Worm (Caenorhabditis elegans) whole organism, young adult: ENCODE data around the gene exos-1.

Source experiments
- B0261.1 ChIP-seq: sonication (generic microtip); optimal IDR thresholded peaks from 2 replicates; lab custom pipeline; 2016; ENCODE audit warnings: mild to moderate bottlenecking, missing genetic modification characterization, moderate library complexity, missing compliant biosample characterization
- B0336.3 ChIP-seq: fragments of 200-800 bp; sonication (Bioruptor generic); IDR thresholded peaks from 2 replicates; pipeline ENCODE4 v1.3.6; 2022; ENCODE audit warnings: missing genetic modification characterization, missing compliant biosample characterization
- D2030.7 ChIP-seq: fragments of 200-800 bp; sonication (Bioruptor generic); IDR thresholded peaks from 2 replicates; pipeline ENCODE4 v1.3.6; 2022; ENCODE audit warnings: missing genetic modification reagents, missing genetic modification characterization, missing compliant biosample characterization
- F33H1.4 ChIP-seq: fragments of 200-800 bp; sonication (Bioruptor generic); IDR thresholded peaks from 2 replicates; pipeline ENCODE4 v1.3.6; 2022; ENCODE audit warnings: missing genetic modification reagents, missing genetic modification characterization, missing compliant biosample characterization
- K11D2.4 ChIP-seq: fragments of 200-800 bp; sonication (Bioruptor generic); IDR thresholded peaks from 2 replicates; pipeline ENCODE4 v1.3.6; 2022; ENCODE audit warnings: missing genetic modification reagents, missing genetic modification characterization, missing compliant biosample characterization
- K12H6.12 ChIP-seq: fragments of 200-800 bp; sonication (Bioruptor generic); optimal IDR thresholded peaks from 2 replicates; lab custom pipeline; 2018; ENCODE audit warnings: mild to moderate bottlenecking, missing genetic modification characterization, missing compliant biosample characterization
- T26A5.8 ChIP-seq: sonication (generic microtip); optimal IDR thresholded peaks from 2 replicates; lab custom pipeline; 2016; ENCODE audit warnings: missing genetic modification characterization, missing compliant biosample characterization
- Y95B8A.8 ChIP-seq: fragments of 200-800 bp; sonication (Bioruptor generic); IDR thresholded peaks from 2 replicates; pipeline ENCODE4 v1.3.6; 2022; ENCODE audit warnings: missing genetic modification reagents, missing genetic modification characterization, missing compliant biosample characterization
- akir-1 ChIP-seq: fragments of 200-800 bp; sonication (Bioruptor generic); optimal IDR thresholded peaks from 2 replicates; lab custom pipeline; 2018; ENCODE audit warnings: mild to moderate bottlenecking, missing genetic modification characterization, moderate library complexity, missing compliant biosample characterization
- ama-1 ChIP-seq, 3 experiments: fragments of 150-350 bp in 1 of 3; sonication (generic microtip) in 2 of 3; optimal IDR thresholded peaks; 2 replicates each; lab custom pipeline; 2014 to 2018; ENCODE audit warnings: missing biosample characterization in 2 of 3, missing genetic modification characterization in 2 of 3, missing genetic modification reagents in 2 of 3
- aptf-3 ChIP-seq: fragments of 200-800 bp; sonication (Bioruptor generic); IDR thresholded peaks from 2 replicates; pipeline ENCODE4 v1.3.6; 2022; ENCODE audit warnings: missing genetic modification characterization, missing compliant biosample characterization
- ccch-3 ChIP-seq: fragments of 200-800 bp; sonication (Bioruptor generic); optimal IDR thresholded peaks from 2 replicates; lab custom pipeline; 2018; ENCODE audit warnings: mild to moderate bottlenecking, missing genetic modification characterization, missing compliant biosample characterization
- ceh-40 ChIP-seq: fragments of 200-800 bp; sonication (Bioruptor generic); IDR thresholded peaks from 2 replicates; pipeline ENCODE4 v1.3.6; 2022; ENCODE audit warnings: missing genetic modification characterization, missing compliant biosample characterization
- ceh-58 ChIP-seq: fragments of 200-800 bp; sonication (Bioruptor generic); IDR thresholded peaks from 2 replicates; pipeline ENCODE4 v1.3.6; 2022; ENCODE audit warnings: missing genetic modification characterization, missing compliant biosample characterization
- chd-7 ChIP-seq: sonication (generic microtip); optimal IDR thresholded peaks from 2 replicates; lab custom pipeline; 2016; ENCODE audit warnings: mild to moderate bottlenecking, missing genetic modification characterization, moderate library complexity, missing compliant biosample characterization
- die-1 ChIP-seq: sonication (generic microtip); optimal IDR thresholded peaks from 2 replicates; lab custom pipeline; 2016; ENCODE audit warnings: missing genotype, mild to moderate bottlenecking, missing genetic modification characterization, missing compliant biosample characterization
- dox-1 ChIP-seq: fragments of 200-800 bp; sonication (Bioruptor generic); IDR thresholded peaks from 2 replicates; pipeline ENCODE4 v1.3.6; 2022; ENCODE audit warnings: missing genetic modification reagents, missing genetic modification characterization, missing compliant biosample characterization
- egl-44 ChIP-seq: fragments of 200-800 bp; sonication (Bioruptor generic); IDR thresholded peaks from 2 replicates; pipeline ENCODE4 v1.3.6; 2022; ENCODE audit warnings: missing genetic modification reagents, missing genetic modification characterization, missing compliant biosample characterization
- ekl-4 ChIP-seq: fragments of 200-800 bp; sonication (Bioruptor generic); IDR thresholded peaks from 2 replicates; pipeline ENCODE4 v1.3.6; 2022; ENCODE audit warnings: missing genetic modification reagents, missing genetic modification characterization, missing compliant biosample characterization
- ets-4 ChIP-seq: fragments of 200-800 bp; sonication (Bioruptor generic); optimal IDR thresholded peaks from 2 replicates; lab custom pipeline; 2018; ENCODE audit warnings: mild to moderate bottlenecking, missing genetic modification characterization, missing compliant biosample characterization
- gei-17 ChIP-seq: fragments of 200-800 bp; sonication (Bioruptor generic); optimal IDR thresholded peaks from 2 replicates; lab custom pipeline; 2018; ENCODE audit warnings: mild to moderate bottlenecking, missing genetic modification characterization, missing compliant biosample characterization
- him-1 ChIP-seq: sonication (generic microtip); optimal IDR thresholded peaks from 2 replicates; lab custom pipeline; 2016; ENCODE audit warnings: missing genotype, missing genetic modification reagents, missing genetic modification characterization, missing compliant biosample characterization
- hlh-12 ChIP-seq: sonication (generic microtip); optimal IDR thresholded peaks from 2 replicates; lab custom pipeline; 2016; ENCODE audit warnings: missing genetic modification characterization, missing compliant biosample characterization
- hlh-26 ChIP-seq: fragments of 200-800 bp; sonication (Bioruptor generic); conservative IDR thresholded peaks from 2 replicates; pipeline ENCODE4 v1.3.6; 2022; ENCODE audit warnings: missing genetic modification reagents, missing genetic modification characterization, missing compliant biosample characterization
- hmg-20 ChIP-seq: fragments of 200-800 bp; sonication (Bioruptor generic); IDR thresholded peaks from 2 replicates; pipeline ENCODE4 v1.3.6; 2022; ENCODE audit warnings: missing genetic modification reagents, missing genetic modification characterization, missing compliant biosample characterization
- let-607 ChIP-seq, 2 experiments: fragments of 200-800 bp in 1 of 2; sonication (Bioruptor generic) in 1 of 2; sonication (generic microtip) in 1 of 2; optimal IDR thresholded peaks; 2 replicates each; lab custom pipeline; 2016 to 2018; ENCODE audit warnings: mild to moderate bottlenecking in 2 of 2, missing compliant biosample characterization in 2 of 2, missing genetic modification characterization in 2 of 2, moderate library complexity in 2 of 2, missing genotype in 1 of 2
- madf-10 ChIP-seq: sonication (generic microtip); optimal IDR thresholded peaks from 2 replicates; lab custom pipeline; 2016; ENCODE audit warnings: mild to moderate bottlenecking, missing genetic modification characterization, missing compliant biosample characterization
- madf-3 ChIP-seq: fragments of 200-800 bp; sonication (Bioruptor generic); IDR thresholded peaks from 2 replicates; pipeline ENCODE4 v1.3.6; 2022; ENCODE audit warnings: missing genetic modification reagents, missing genetic modification characterization, missing compliant biosample characterization
- mcd-1 ChIP-seq: fragments of 200-800 bp; sonication (Bioruptor generic); IDR thresholded peaks from 2 replicates; pipeline ENCODE4 v1.3.6; 2022; ENCODE audit warnings: missing genetic modification reagents, missing genetic modification characterization, missing compliant biosample characterization
- mel-28 ChIP-seq: sonication (generic microtip); optimal IDR thresholded peaks from 2 replicates; lab custom pipeline; 2016; ENCODE audit warnings: borderline replicate concordance, mild to moderate bottlenecking, missing genetic modification characterization, missing compliant biosample characterization
- mes-4 ChIP-seq: sonication (generic microtip); optimal IDR thresholded peaks from 2 replicates; lab custom pipeline; 2016; ENCODE audit warnings: missing genotype, missing genetic modification characterization, missing compliant biosample characterization
- mxl-1 ChIP-seq: sonication (generic microtip); optimal IDR thresholded peaks from 2 replicates; lab custom pipeline; 2016; ENCODE audit warnings: missing genetic modification characterization, missing compliant biosample characterization
- nfya-1 ChIP-seq: sonication (generic microtip); optimal IDR thresholded peaks from 2 replicates; lab custom pipeline; 2017; ENCODE audit warnings: antibody characterized with exemption, missing compliant biosample characterization, missing genetic modification characterization, borderline replicate concordance; ENCODE audit not compliant: insufficient read depth
- nfya-2 ChIP-seq: fragments of 200-800 bp; sonication (Bioruptor generic); IDR thresholded peaks from 2 replicates; pipeline ENCODE4 v1.3.6; 2022; ENCODE audit warnings: missing genetic modification reagents, missing genetic modification characterization, missing compliant biosample characterization
- nhr-120 ChIP-seq: fragments of 200-800 bp; sonication (Bioruptor generic); IDR thresholded peaks from 2 replicates; pipeline ENCODE4 v1.3.6; 2022; ENCODE audit warnings: missing genetic modification characterization, missing compliant biosample characterization
- nhr-179 ChIP-seq: sonication (generic microtip); optimal IDR thresholded peaks from 2 replicates; lab custom pipeline; 2016; ENCODE audit warnings: mild to moderate bottlenecking, missing genetic modification characterization, missing compliant biosample characterization
- rcor-1 ChIP-seq: fragments of 200-800 bp; sonication (Bioruptor generic); IDR thresholded peaks from 2 replicates; pipeline ENCODE4 v1.3.6; 2022; ENCODE audit warnings: missing genetic modification reagents, missing genetic modification characterization, missing compliant biosample characterization
- rec-8 ChIP-seq, 2 experiments: sonication (generic microtip); optimal IDR thresholded peaks; 2 replicates each; lab custom pipeline; 2016; ENCODE audit warnings: mild to moderate bottlenecking in 2 of 2, missing genetic modification characterization in 2 of 2, missing genetic modification reagents in 2 of 2, missing genotype in 2 of 2, missing biosample characterization in 1 of 2, missing compliant biosample characterization in 1 of 2, moderate library complexity in 1 of 2
- rpc-1 ChIP-seq, 2 experiments: fragments of 150-350 bp in 1 of 2; sonication (generic microtip) in 1 of 2; optimal IDR thresholded peaks; 2 replicates each; lab custom pipeline; 2014 to 2018; ENCODE audit warnings: missing biosample characterization in 1 of 2, missing genetic modification characterization in 1 of 2, missing genetic modification reagents in 1 of 2, missing genotype in 1 of 2
- sea-2 ChIP-seq: fragments of 200-800 bp; sonication (Bioruptor generic); IDR thresholded peaks from 2 replicates; pipeline ENCODE4 v1.3.6; 2022; ENCODE audit warnings: missing genetic modification characterization, missing compliant biosample characterization
- somi-1 ChIP-seq: fragments of 200-800 bp; sonication (Bioruptor generic); optimal IDR thresholded peaks from 2 replicates; lab custom pipeline; 2018; ENCODE audit warnings: mild to moderate bottlenecking, missing genetic modification characterization, missing compliant biosample characterization
- sptf-2 ChIP-seq: fragments of 200-800 bp; sonication (Bioruptor generic); optimal IDR thresholded peaks from 2 replicates; lab custom pipeline; 2018; ENCODE audit warnings: mild to moderate bottlenecking, missing genetic modification characterization, missing compliant biosample characterization
- unc-62 ChIP-seq: fragments of 150-350 bp; optimal IDR thresholded peaks from 2 replicates; lab custom pipeline; 2014; ENCODE audit warnings: missing biosample characterization, missing genetic modification reagents, missing genetic modification characterization
- zim-3 ChIP-seq: sonication (generic microtip); optimal IDR thresholded peaks from 2 replicates; lab custom pipeline; 2017; ENCODE audit warnings: mild to moderate bottlenecking, missing genetic modification characterization, moderate library complexity, missing compliant biosample characterization
- ztf-22 ChIP-seq: fragments of 200-800 bp; sonication (Bioruptor generic); optimal IDR thresholded peaks from 2 replicates; lab custom pipeline; 2018; ENCODE audit warnings: mild to moderate bottlenecking, missing genetic modification characterization, moderate library complexity, missing compliant biosample characterization
- ztf-28 ChIP-seq: fragments of 200-800 bp; sonication (Bioruptor generic); IDR thresholded peaks from 2 replicates; pipeline ENCODE4 v1.3.6; 2022; ENCODE audit warnings: missing genetic modification reagents, missing genetic modification characterization, missing compliant biosample characterization
- ztf-6 ChIP-seq: fragments of 200-800 bp; sonication (Bioruptor generic); IDR thresholded peaks from 2 replicates; pipeline ENCODE4 v1.3.6; 2022; ENCODE audit warnings: missing genetic modification reagents, missing genetic modification characterization, missing compliant biosample characterization

exos-1 gene

DNA sequence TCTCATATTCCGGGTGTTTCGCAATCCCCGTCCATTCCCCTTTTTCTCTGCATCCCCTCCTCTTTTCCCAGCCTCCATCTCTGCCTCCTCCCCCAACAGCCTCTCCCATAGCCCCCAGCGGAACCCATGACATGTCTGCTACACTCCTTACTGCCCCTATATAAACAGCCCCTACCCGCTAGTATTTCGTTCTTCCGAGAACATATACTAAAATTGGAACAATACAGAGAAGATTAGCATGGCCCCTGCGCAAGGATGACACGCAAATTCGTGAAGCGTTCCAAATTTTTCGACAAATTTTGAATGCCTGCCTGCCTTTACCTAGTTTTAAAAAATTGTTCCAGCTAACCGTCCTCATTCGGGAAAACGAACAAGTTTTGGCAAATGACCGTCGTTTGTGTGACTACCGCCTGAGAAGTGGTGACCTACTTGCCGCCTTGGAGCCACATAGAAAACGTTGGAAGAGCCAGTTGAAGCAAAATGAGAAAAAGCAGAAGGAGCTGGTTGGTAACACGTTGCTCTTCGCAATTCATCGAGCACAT is 19.3 kb upstream of the exos-1 start (continued):
- TF ChIP-seq nhr-179 (tag; lab: Kevin White, UChicago) (peak; percentile 80), him-1 (tag; lab: Kevin White, UChicago) (peak; percentile 95), let-607 (tag; optimal IDR thresholded peaks at IDR 0.05; lab: Kevin White, UChicago) (peak; percentile 84 to 89), K12H6.12 (tag; lab: Kevin White, UChicago) (peak; percentile 96), ama-1 (optimal IDR thresholded peaks at IDR 0.05; lab: Kevin White, UChicago) (no peak), ama-1 (GFP tag; optimal IDR thresholded peaks at IDR 0.05; lab: Kevin White, UChicago) (peak; percentile 85 to 94), akir-1 (GFP tag; lab: Kevin White, UChicago) (peak; percentile 88), F33H1.4 (GFP tag; lab: Robert Waterston, UW) (peak; percentile 68), ccch-3 (GFP tag; lab: Kevin White, UChicago) (peak; percentile 82), egl-44 (GFP tag; lab: Robert Waterston, UW) (peak; percentile 97), zim-3 (tag; lab: Kevin White, UChicago) (peak; percentile 98), ztf-28 (peak; percentile 91; the same call in 1 of the 2 replicates), mcd-1 (peak; percentile 95), nfya-1 (tag; lab: Kevin White, UChicago) (no peak), B0336.3 (GFP tag; lab: Robert Waterston, UW) (peak; percentile 98), dox-1 (GFP tag; lab: Robert Waterston, UW) (peak; percentile 97), gei-17 (GFP tag; lab: Kevin White, UChicago) (peak; percentile 91), ets-4 (peak; percentile 90), hlh-26 (GFP tag; lab: Robert Waterston, UW) (0 out of 2 replicates have a peak, but pooled peaks have one; percentile 73), Y95B8A.8 (GFP tag; lab: Robert Waterston, UW) (peak; percentile 84), rcor-1 (GFP tag; lab: Robert Waterston, UW) (peak; percentile 95), ekl-4 (peak; percentile 95), rpc-1 (optimal IDR thresholded peaks at IDR 0.05; lab: Kevin White, UChicago) (peak; percentile 99), rpc-1 (tag; optimal IDR thresholded peaks at IDR 0.05; lab: Kevin White, UChicago) (peak; percentile 99), ztf-22 (GFP tag; lab: Kevin White, UChicago) (peak; percentile 91), B0261.1 (tag; lab: Kevin White, UChicago) (peak; percentile 85), ztf-6 (GFP tag; lab: Robert Waterston, UW) (peak; percentile 47; the same call in 1 of the 2 replicates), D2030.7 (GFP tag; lab: Robert Waterston, UW) (peak; percentile 89), aptf-3 (GFP tag; lab: Robert Waterston, UW) (peak; percentile 94), hmg-20 (GFP tag; lab: Robert Waterston, UW) (peak; percentile 94), ceh-40 (peak; percentile 81; the same call in 1 of the 2 replicates), nhr-120 (GFP tag; lab: Robert Waterston, UW) (peak; percentile 90), T26A5.8 (tag; lab: Kevin White, UChicago) (peak; percentile 95), ceh-58 (GFP tag; lab: Robert Waterston, UW) (peak; percentile 86), mel-28 (peak; percentile 90), rec-8 (tag; optimal IDR thresholded peaks at IDR 0.05; lab: Kevin White, UChicago) (peak; percentile 95 to 97), madf-10 (tag; lab: Kevin White, UChicago) (peak; percentile 92), hlh-12 (tag; lab: Kevin White, UChicago) (peak; percentile 91), chd-7 (tag; lab: Kevin White, UChicago) (peak; percentile 97), nfya-2 (GFP tag; lab: Robert Waterston, UW) (peak; percentile 79; the same call in 1 of the 2 replicates), die-1 (peak; percentile 97), mxl-1 (peak; percentile 97), mes-4 (tag; lab: Kevin White, UChicago) (peak; percentile 90), sptf-2 (GFP tag; lab: Kevin White, UChicago) (peak; percentile 94), K11D2.4 (GFP tag; lab: Robert Waterston, UW) (peak; percentile 95), somi-1 (GFP tag; lab: Kevin White, UChicago) (peak; percentile 92), sea-2 (GFP tag; lab: Robert Waterston, UW) (peak; percentile 94), madf-3 (GFP tag; lab: Robert Waterston, UW) (peak; percentile 88), unc-62 (GFP tag; lab: Kevin White, UChicago) (no peak)
